Worm (Caenorhabditis elegans) whole organism, L1 larva: ENCODE data around the gene C24H10.2.

ENCODE experiments used
- C04F5.9 ChIP-seq: sonication (generic microtip); optimal IDR thresholded peaks from 2 replicates; lab custom pipeline; 2016; ENCODE audit warnings: missing genetic modification characterization, missing compliant biosample characterization
- C34B4.2 ChIP-seq: sonication (generic microtip); optimal IDR thresholded peaks from 2 replicates; lab custom pipeline; 2017; ENCODE audit warnings: mild to moderate bottlenecking, missing genetic modification characterization, missing compliant biosample characterization
- aha-1 ChIP-seq: fragments of 150-350 bp; optimal IDR thresholded peaks from 2 replicates; lab custom pipeline; 2014; ENCODE audit warnings: missing biosample characterization, missing genetic modification characterization
- ama-1 ChIP-seq: fragments of 150-350 bp; optimal IDR thresholded peaks from 2 replicates; lab custom pipeline; 2014
- ceh-82 ChIP-seq, 3 experiments: fragments of 150-350 bp in 1 of 3; sonication (generic microtip) in 2 of 3; optimal IDR thresholded peaks; 2 replicates each; lab custom pipeline; 2014 to 2017; ENCODE audit warnings: missing biosample characterization in 3 of 3, missing genetic modification characterization in 3 of 3
- ceh-88 ChIP-seq: fragments of 200-800 bp; sonication (Bioruptor generic); IDR thresholded peaks from 2 replicates; pipeline ENCODE4 v1.3.6; 2022; ENCODE audit warnings: missing genetic modification characterization, missing compliant biosample characterization
- dsc-1 ChIP-seq: sonication (generic microtip); optimal IDR thresholded peaks from 2 replicates; lab custom pipeline; 2016; ENCODE audit warnings: mild to moderate bottlenecking, missing genetic modification characterization, missing compliant biosample characterization
- mep-1 ChIP-seq: fragments of 150-350 bp; optimal IDR thresholded peaks from 2 replicates; lab custom pipeline; 2014; ENCODE audit warnings: missing biosample characterization, missing genetic modification characterization
- nhr-76 ChIP-seq: sonication (generic microtip); optimal IDR thresholded peaks from 2 replicates; lab custom pipeline; 2017; ENCODE audit warnings: missing biosample characterization, missing genetic modification characterization
- unc-130 ChIP-seq: fragments of 150-350 bp; optimal IDR thresholded peaks from 2 replicates; lab custom pipeline; 2017; ENCODE audit warnings: missing biosample characterization, missing genetic modification characterization, inconsistent platforms
- unc-30 ChIP-seq: sonication (generic microtip); optimal IDR thresholded peaks from 2 replicates; lab custom pipeline; 2017; ENCODE audit warnings: missing biosample characterization, missing genetic modification characterization
- unc-62 ChIP-seq: fragments of 150-350 bp; optimal IDR thresholded peaks from 2 replicates; lab custom pipeline; 2014; ENCODE audit warnings: missing biosample characterization, missing genetic modification reagents, missing genetic modification characterization
- zip-4 ChIP-seq: fragments of 200-800 bp; sonication (Bioruptor generic); optimal IDR thresholded peaks from 2 replicates; lab custom pipeline; 2018; ENCODE audit warnings: mild to moderate bottlenecking, missing genetic modification characterization, moderate library complexity, missing compliant biosample characterization

- TF ChIP-seq unc-30 (no peak), mep-1 (tag; lab: Kevin White, UChicago) (no peak), aha-1 (no peak), unc-130 (no peak), ceh-82 (tag; optimal IDR thresholded peaks at IDR 0.05; lab: Kevin White, UChicago) (no peak), ama-1 (lab: Kevin White, UChicago) (no peak), C34B4.2 (tag; lab: Kevin White, UChicago) (no peak), nhr-76 (tag; lab: Kevin White, UChicago) (no peak), ceh-88 (GFP tag; lab: Robert Waterston, UW) (no peak), zip-4 (no peak), unc-62 (GFP tag; lab: Kevin White, UChicago) (no peak), C04F5.9 (tag; lab: Kevin White, UChicago) (no peak), dsc-1 (tag; lab: Kevin White, UChicago) (no peak)
Observed at ce11 chrX:5106942-5107341, 42.5 kb downstream of the C24H10.2 start, which contains the start of gene C42D8.9.
